Worm (Caenorhabditis elegans): Measurements from ENCODE around the gene ZK596.2.

DNA sequence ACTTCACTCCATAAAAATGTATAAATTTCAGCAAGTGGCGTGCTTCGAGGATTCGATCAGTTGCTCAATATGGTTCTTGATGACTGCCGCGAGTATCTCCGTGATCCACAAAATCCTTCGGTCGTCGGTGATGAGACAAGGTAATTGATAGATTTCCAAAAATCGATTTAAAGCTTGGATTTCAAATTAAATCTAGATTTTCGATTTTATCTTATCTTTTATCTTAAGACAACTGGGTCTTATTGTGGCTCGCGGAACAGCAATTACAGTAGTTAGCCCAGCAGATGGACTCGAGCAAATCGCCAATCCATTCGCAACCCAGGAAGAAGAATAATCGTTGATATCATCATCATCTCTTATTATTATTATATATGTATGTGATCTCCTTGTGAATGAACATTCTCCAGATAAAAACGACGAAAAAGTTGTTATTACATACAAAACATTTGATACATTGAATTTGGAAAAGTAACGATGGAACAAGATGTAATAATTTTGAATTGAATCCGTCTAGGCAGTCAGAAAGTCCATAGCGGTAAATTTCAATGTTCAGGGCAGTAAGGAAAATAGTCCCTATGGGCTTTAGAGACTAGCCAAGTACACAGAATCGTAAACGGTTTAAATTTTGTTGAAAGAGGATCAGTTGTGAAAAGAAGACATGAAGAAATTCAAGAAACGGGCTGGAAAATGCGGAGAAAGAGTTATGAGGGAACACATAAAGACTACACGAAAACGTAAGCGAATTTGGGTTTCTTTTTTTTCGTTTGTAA is 24.9 kb upstream of the ZK596.2 start:
- TF ChIP-seq unc-39 (tag; optimal IDR thresholded peaks at IDR 0.05) (no peak), nhr-76 (tag; optimal IDR thresholded peaks at IDR 0.05) (no peak), sem-2 (GFP tag; optimal IDR thresholded peaks at IDR 0.05) (no peak), bed-3 (GFP tag; optimal IDR thresholded peaks at IDR 0.05) (no peak)
